Worm (Caenorhabditis elegans) whole organism, L4 larva: Measurements from ENCODE around the gene Y61A9LA.4.
A peak's percentile ranks its signal among the peaks of the same experiment; 100 is the strongest.

Source experiments
- F10B5.3 ChIP-seq: sonication (generic microtip); optimal IDR thresholded peaks from 2 replicates; lab custom pipeline; 2016; ENCODE audit warnings: mild to moderate bottlenecking, missing genetic modification characterization, missing compliant biosample characterization
- F37D6.2 ChIP-seq: sonication (generic microtip); optimal IDR thresholded peaks from 2 replicates; lab custom pipeline; 2016; ENCODE audit warnings: mild to moderate bottlenecking, missing genetic modification characterization, missing compliant biosample characterization
- F49E8.2 ChIP-seq: sonication (generic microtip); optimal IDR thresholded peaks from 2 replicates; lab custom pipeline; 2016; ENCODE audit warnings: missing compliant biosample characterization, mild to moderate bottlenecking, missing genetic modification characterization, borderline replicate concordance
- Y75B8A.6 ChIP-seq: fragments of 200-800 bp; sonication (Bioruptor generic); IDR thresholded peaks from 2 replicates; pipeline ENCODE4 v1.3.6; 2022; ENCODE audit warnings: missing genetic modification reagents, missing genetic modification characterization, missing compliant biosample characterization
- arid-1 ChIP-seq: fragments of 200-800 bp; sonication (Bioruptor generic); conservative IDR thresholded peaks from 2 replicates; pipeline ENCODE4 v1.3.6; 2022; ENCODE audit warnings: missing genetic modification reagents, missing genetic modification characterization, missing compliant biosample characterization
- ceh-20 ChIP-seq: fragments of 200-800 bp; sonication (Bioruptor generic); IDR thresholded peaks from 2 replicates; pipeline ENCODE4 v1.3.6; 2022; ENCODE audit warnings: missing genetic modification reagents, missing genetic modification characterization, missing compliant biosample characterization
- ctbp-1 ChIP-seq: fragments of 200-800 bp; sonication (Bioruptor generic); IDR thresholded peaks from 2 replicates; pipeline ENCODE4 v1.3.6; 2022; ENCODE audit warnings: missing genetic modification reagents, missing genetic modification characterization, missing compliant biosample characterization
- daf-12 ChIP-seq: fragments of 150-350 bp; optimal IDR thresholded peaks from 2 replicates; lab custom pipeline; 2014; ENCODE audit warnings: missing biosample characterization, missing genetic modification reagents, missing genetic modification characterization
- daf-16 ChIP-seq, 3 experiments: sonication (generic microtip); optimal IDR thresholded peaks; 2 replicates each; lab custom pipeline; 2016 to 2017; ENCODE audit warnings: missing genetic modification characterization in 3 of 3, missing genetic modification reagents in 3 of 3, mild to moderate bottlenecking in 2 of 3, missing compliant biosample characterization in 2 of 3, missing biosample characterization in 1 of 3, moderate library complexity in 1 of 3
- dmd-6 ChIP-seq: fragments of 200-800 bp; sonication (Bioruptor generic); IDR thresholded peaks from 2 replicates; pipeline ENCODE4 v1.3.6; 2022; ENCODE audit warnings: missing genetic modification reagents, missing genetic modification characterization, missing compliant biosample characterization
- dmd-8 ChIP-seq: fragments of 200-800 bp; sonication (Bioruptor generic); IDR thresholded peaks from 2 replicates; pipeline ENCODE4 v1.3.6; 2022; ENCODE audit warnings: missing genetic modification characterization, missing compliant biosample characterization
- dmd-9 ChIP-seq: fragments of 200-800 bp; sonication (Bioruptor generic); IDR thresholded peaks from 2 replicates; pipeline ENCODE4 v1.3.6; 2022; ENCODE audit warnings: missing genetic modification reagents, missing genetic modification characterization, missing compliant biosample characterization
- duxl-1 ChIP-seq: sonication (generic microtip); optimal IDR thresholded peaks from 2 replicates; lab custom pipeline; 2016; ENCODE audit warnings: mild to moderate bottlenecking, missing genetic modification characterization, moderate library complexity, missing compliant biosample characterization; ENCODE audit not compliant: poor library complexity
- dve-1 ChIP-seq: sonication (generic microtip); optimal IDR thresholded peaks from 2 replicates; lab custom pipeline; 2017; ENCODE audit warnings: antibody characterized with exemption, mild to moderate bottlenecking, missing genetic modification characterization, missing compliant biosample characterization; ENCODE audit not compliant: insufficient read depth
- fos-1 ChIP-seq: fragments of 150-350 bp; optimal IDR thresholded peaks from 2 replicates; lab custom pipeline; 2014; ENCODE audit warnings: missing biosample characterization, missing genetic modification characterization
- gei-8 ChIP-seq: fragments of 200-800 bp; sonication (Bioruptor generic); optimal IDR thresholded peaks from 2 replicates; lab custom pipeline; 2018; ENCODE audit warnings: mild to moderate bottlenecking, missing genetic modification characterization, missing compliant biosample characterization
- hlh-11 ChIP-seq: fragments of 200-800 bp; sonication (Bioruptor generic); optimal IDR thresholded peaks from 2 replicates; lab custom pipeline; 2018; ENCODE audit warnings: mild to moderate bottlenecking, missing genetic modification characterization, missing compliant biosample characterization
- hmg-1.1 ChIP-seq: fragments of 200-800 bp; sonication (Bioruptor generic); IDR thresholded peaks from 2 replicates; pipeline ENCODE4 v1.3.6; 2022; ENCODE audit warnings: missing genetic modification reagents, missing genetic modification characterization, missing compliant biosample characterization
- lin-38 ChIP-seq: fragments of 200-800 bp; sonication (Bioruptor generic); IDR thresholded peaks from 2 replicates; pipeline ENCODE4 v1.3.6; 2022; ENCODE audit warnings: missing genetic modification reagents, missing genetic modification characterization, missing compliant biosample characterization
- lsy-2 ChIP-seq, 2 experiments: fragments of 150-350 bp in 1 of 2; sonication (generic microtip) in 1 of 2; optimal IDR thresholded peaks; 2 replicates each; lab custom pipeline; 2014 to 2017; ENCODE audit warnings: missing biosample characterization in 2 of 2, missing genetic modification characterization in 2 of 2
- mdl-1 ChIP-seq, 2 experiments: fragments of 150-350 bp in 1 of 2; sonication (generic microtip) in 1 of 2; optimal IDR thresholded peaks; 2 replicates each; lab custom pipeline; 2014 to 2017; ENCODE audit warnings: missing biosample characterization in 2 of 2, missing genetic modification characterization in 2 of 2
- mep-1 ChIP-seq: fragments of 150-350 bp; sonication (generic microtip); optimal IDR thresholded peaks from 3 replicates; lab custom pipeline; 2014; ENCODE audit warnings: missing biosample characterization, missing genetic modification characterization
- mes-2 ChIP-seq: sonication (generic microtip); optimal IDR thresholded peaks from 2 replicates; lab custom pipeline; 2016; ENCODE audit warnings: missing genotype, mild to moderate bottlenecking, missing genetic modification characterization, missing compliant biosample characterization; ENCODE audit not compliant: poor library complexity, severe bottlenecking
- mxl-3 ChIP-seq: fragments of 200-800 bp; sonication (Bioruptor generic); optimal IDR thresholded peaks from 2 replicates; lab custom pipeline; 2018; ENCODE audit warnings: mild to moderate bottlenecking, missing genetic modification characterization, missing compliant biosample characterization
- nhr-10 ChIP-seq: fragments of 150-350 bp; optimal IDR thresholded peaks from 2 replicates; lab custom pipeline; 2014; ENCODE audit warnings: missing biosample characterization, missing genetic modification characterization
- nhr-11 ChIP-seq: fragments of 150-350 bp; optimal IDR thresholded peaks from 2 replicates; lab custom pipeline; 2014; ENCODE audit warnings: missing biosample characterization, missing genetic modification characterization
- nhr-111 ChIP-seq: fragments of 200-800 bp; sonication (Bioruptor generic); optimal IDR thresholded peaks from 2 replicates; lab custom pipeline; 2018; ENCODE audit warnings: mild to moderate bottlenecking, missing genetic modification characterization, missing compliant biosample characterization
- nhr-237 ChIP-seq: sonication (generic microtip); optimal IDR thresholded peaks from 2 replicates; lab custom pipeline; 2017; ENCODE audit warnings: missing biosample characterization, missing genetic modification characterization
- nhr-28 ChIP-seq: fragments of 150-350 bp; optimal IDR thresholded peaks from 2 replicates; lab custom pipeline; 2014; ENCODE audit warnings: missing biosample characterization, missing genetic modification characterization
- nhr-48 ChIP-seq: sonication (generic microtip); optimal IDR thresholded peaks from 2 replicates; lab custom pipeline; 2016; ENCODE audit warnings: mild to moderate bottlenecking, missing genetic modification characterization, missing compliant biosample characterization
- nhr-6 ChIP-seq: fragments of 150-350 bp; optimal IDR thresholded peaks from 2 replicates; lab custom pipeline; 2014; ENCODE audit warnings: missing biosample characterization, missing genetic modification characterization
- nhr-77 ChIP-seq: fragments of 150-350 bp; optimal IDR thresholded peaks from 2 replicates; lab custom pipeline; 2014; ENCODE audit warnings: missing biosample characterization, missing genetic modification characterization
- rbr-2 ChIP-seq: sonication (generic microtip); optimal IDR thresholded peaks from 2 replicates; lab custom pipeline; 2016; ENCODE audit warnings: missing genotype, missing genetic modification characterization, missing compliant biosample characterization
- saeg-2 ChIP-seq: fragments of 200-800 bp; sonication (Bioruptor generic); IDR thresholded peaks from 2 replicates; pipeline ENCODE4 v1.3.6; 2022; ENCODE audit warnings: missing genetic modification reagents, missing genetic modification characterization, missing compliant biosample characterization
- set-16 ChIP-seq: fragments of 200-800 bp; sonication (Bioruptor generic); IDR thresholded peaks from 2 replicates; pipeline ENCODE4 v1.3.6; 2022; ENCODE audit warnings: missing genetic modification reagents, missing genetic modification characterization, missing compliant biosample characterization
- tag-97 ChIP-seq: fragments of 200-800 bp; sonication (Bioruptor generic); IDR thresholded peaks from 2 replicates; pipeline ENCODE4 v1.3.6; 2022; ENCODE audit warnings: missing genetic modification characterization, missing compliant biosample characterization
- unc-130 ChIP-seq: sonication (generic microtip); optimal IDR thresholded peaks from 2 replicates; lab custom pipeline; 2016; ENCODE audit warnings: missing genetic modification reagents, missing genetic modification characterization, missing compliant biosample characterization
- unc-39 ChIP-seq: sonication (generic microtip); optimal IDR thresholded peaks from 2 replicates; lab custom pipeline; 2017; ENCODE audit warnings: missing biosample characterization, missing genetic modification characterization
- vab-7 ChIP-seq: fragments of 200-800 bp; sonication (Bioruptor generic); IDR thresholded peaks from 2 replicates; pipeline ENCODE4 v1.3.6; 2022; ENCODE audit warnings: missing genetic modification reagents, missing genetic modification characterization, missing compliant biosample characterization
- zfp-2 ChIP-seq: sonication (generic microtip); optimal IDR thresholded peaks from 2 replicates; lab custom pipeline; 2016; ENCODE audit warnings: mild to moderate bottlenecking, missing genetic modification characterization, missing compliant biosample characterization
- ztf-7 ChIP-seq: fragments of 150-350 bp; optimal IDR thresholded peaks from 2 replicates; lab custom pipeline; 2014; ENCODE audit warnings: missing biosample characterization, missing genetic modification characterization

Y61A9LA.4 gene

DNA sequence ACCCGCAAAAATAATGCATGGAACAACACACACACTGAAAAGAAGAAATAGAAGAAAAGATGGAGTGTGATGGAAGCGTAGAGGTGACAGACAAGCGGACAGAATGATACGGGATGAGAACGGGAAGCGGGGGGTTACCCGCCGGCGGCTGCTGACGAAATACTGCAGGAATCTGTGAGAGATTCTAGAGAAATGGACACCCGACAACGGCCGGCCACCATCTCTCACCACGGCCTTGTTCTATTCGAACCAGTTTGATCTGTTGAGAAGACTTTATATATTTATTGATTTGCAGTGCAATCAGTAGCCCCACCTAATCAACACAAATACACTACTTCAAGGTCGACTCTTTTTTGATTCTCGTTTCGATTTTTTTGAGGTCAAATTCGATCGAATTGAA, 10.1 kb upstream of the Y61A9LA.4 start (continued):
- TF ChIP-seq dve-1 (tag; lab: Kevin White, UChicago), result peak; percentile 31
- TF ChIP-seq unc-39 (tag; lab: Kevin White, UChicago), result no peak
- peak; percentile 25 for TF ChIP-seq rbr-2 (tag; lab: Kevin White, UChicago)
- TF ChIP-seq Y75B8A.6 (GFP tag; lab: Robert Waterston, UW), result no peak
- TF ChIP-seq vab-7 (GFP tag; lab: Robert Waterston, UW), result no peak
- TF ChIP-seq nhr-10 (tag; lab: Kevin White, UChicago), result no peak
- no peak for TF ChIP-seq duxl-1 (tag; lab: Kevin White, UChicago)
- TF ChIP-seq nhr-111 (GFP tag; lab: Kevin White, UChicago), result no peak
- no peak for TF ChIP-seq ztf-7 (tag; lab: Kevin White, UChicago)
- no peak for TF ChIP-seq gei-8
- TF ChIP-seq nhr-6 (tag; lab: Kevin White, UChicago), result no peak
- peak; percentile 14 to 68 for TF ChIP-seq mdl-1 (tag; optimal IDR thresholded peaks at IDR 0.05; lab: Kevin White, UChicago)
- no peak for TF ChIP-seq fos-1
- TF ChIP-seq mep-1 (tag; lab: Kevin White, UChicago), result peak; percentile 43
- peak; percentile 37; the same call in 1 of the 2 replicates for TF ChIP-seq set-16 (GFP tag; lab: Robert Waterston, UW)
- TF ChIP-seq lin-38 (GFP tag; lab: Robert Waterston, UW), result no peak
- peak; percentile 25 for TF ChIP-seq nhr-11 (tag; lab: Kevin White, UChicago)
- no peak for TF ChIP-seq dmd-8 (GFP tag; lab: Robert Waterston, UW)
- peak; percentile 60 for TF ChIP-seq nhr-77 (tag; lab: Kevin White, UChicago)
- no peak for TF ChIP-seq saeg-2
- TF ChIP-seq tag-97 (GFP tag; lab: Robert Waterston, UW), result no peak
- peak; percentile 22 for TF ChIP-seq mes-2 (tag; lab: Kevin White, UChicago)
- TF ChIP-seq zfp-2, result no peak
- TF ChIP-seq hlh-11, result peak; percentile 72
- TF ChIP-seq mxl-3 (GFP tag; lab: Kevin White, UChicago), result peak; percentile 74
- no peak for TF ChIP-seq daf-16 (GFP tag; optimal IDR thresholded peaks at IDR 0.05; lab: Kevin White, UChicago)
- peak; percentile 44 for TF ChIP-seq daf-16 (tag; optimal IDR thresholded peaks at IDR 0.05; lab: Kevin White, UChicago)
- TF ChIP-seq F10B5.3 (tag; lab: Kevin White, UChicago), result no peak
- peak; percentile 48 for TF ChIP-seq nhr-48 (tag; lab: Kevin White, UChicago)
- TF ChIP-seq nhr-237, result no peak
- no peak for TF ChIP-seq unc-130 (GFP tag; lab: Kevin White, UChicago)
- TF ChIP-seq nhr-28 (tag; lab: Kevin White, UChicago), result peak; percentile 83

DNA sequence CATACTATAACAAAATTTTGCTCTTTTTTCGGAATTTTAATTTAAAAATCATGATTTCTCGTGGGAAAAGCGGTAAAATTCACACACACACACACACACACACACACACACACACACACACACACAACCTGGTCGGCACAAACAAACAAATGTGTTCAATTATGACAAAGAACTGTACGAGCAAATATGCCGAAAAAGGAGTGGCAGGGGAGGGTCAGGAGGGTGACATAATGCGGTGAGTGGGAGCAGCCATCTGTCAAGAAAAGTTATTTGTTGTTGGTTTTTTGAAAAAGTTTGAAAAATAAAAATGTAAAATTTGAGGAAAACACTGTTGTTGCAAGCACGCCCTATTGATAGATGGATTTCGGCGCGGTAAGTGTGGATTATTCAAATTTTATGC, 8.6 kb upstream of the Y61A9LA.4 start:
- no peak for TF ChIP-seq daf-12 (tag; lab: Kevin White, UChicago)
- no peak for TF ChIP-seq daf-16 (GFP tag; optimal IDR thresholded peaks at IDR 0.05; lab: Kevin White, UChicago)
- peak; percentile 70 for TF ChIP-seq daf-16 (tag; optimal IDR thresholded peaks at IDR 0.05; lab: Kevin White, UChicago)

DNA sequence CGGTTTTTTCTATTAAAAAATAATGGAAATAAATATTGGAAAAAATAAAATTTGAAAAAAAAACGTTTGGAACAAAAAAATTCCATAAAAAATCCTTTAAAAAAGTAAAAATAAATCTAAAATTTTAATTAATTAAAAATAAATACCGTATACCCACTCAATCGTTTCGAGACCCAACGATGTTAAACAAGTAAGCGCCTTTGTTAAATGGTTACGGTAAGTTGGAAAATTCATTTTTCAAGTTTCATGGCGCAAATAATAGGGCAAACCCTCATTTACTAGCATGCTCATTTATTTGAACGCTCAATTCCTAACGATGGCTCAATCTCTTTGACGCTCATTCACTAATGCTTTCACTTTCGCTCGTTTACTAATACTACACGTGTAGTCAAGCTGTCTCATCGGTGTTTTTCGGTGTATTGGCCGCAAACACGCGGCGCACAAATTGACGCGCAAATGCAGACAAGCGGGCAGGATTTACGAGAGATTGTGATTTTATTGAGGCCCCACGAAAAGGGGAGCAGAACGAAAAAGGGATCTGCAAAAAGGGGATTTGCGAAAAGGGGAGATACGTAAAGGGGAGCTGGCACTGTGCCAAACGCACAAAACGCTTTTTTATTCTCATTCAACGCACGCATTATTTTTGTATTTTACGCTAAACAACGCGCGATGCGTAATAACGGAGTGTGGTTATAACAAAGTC, 8.0 kb upstream of the Y61A9LA.4 start:
- TF ChIP-seq lsy-2 (tag; optimal IDR thresholded peaks at IDR 0.05; lab: Kevin White, UChicago) (peak in 1 of 2 experiments; percentile 36), F37D6.2 (peak; percentile 0), ctbp-1 (GFP tag; lab: Robert Waterston, UW) (0 out of 2 replicates have a peak, but pooled peaks have one; percentile 66), arid-1 (GFP tag; lab: Robert Waterston, UW) (0 out of 2 replicates have a peak, but pooled peaks have one; percentile 12), hmg-1.1 (peak; percentile 31; the same call in 1 of the 2 replicates), dmd-9 (GFP tag; lab: Robert Waterston, UW) (peak; percentile 44; the same call in 1 of the 2 replicates), dmd-6 (GFP tag; lab: Robert Waterston, UW) (0 out of 2 replicates have a peak, but pooled peaks have one; percentile 19), F49E8.2 (tag; lab: Kevin White, UChicago) (peak; percentile 56), mes-2 (tag; lab: Kevin White, UChicago) (peak; percentile 61), ceh-20 (peak; percentile 19; the same call in 1 of the 2 replicates)
- TF ChIP-seq, all 104 proteins: peak for 10; not testable (repeated sequence) for 94
